Fruit fly (Drosophila melanogaster) whole organism, adult: ENCODE data around the gene MED30.

Experiments
- CG12768 ChIP-seq: fragments of 200-800 bp; sonication (Bioruptor generic); optimal IDR thresholded peaks from 2 replicates; lab custom pipeline; 2017; ENCODE audit warnings: missing biosample characterization, missing genetic modification characterization, mild to moderate bottlenecking, moderate library complexity, missing genetic modification reagents
- CG7101 ChIP-seq: fragments of 200-800 bp; sonication (Bioruptor generic); optimal IDR thresholded peaks from 2 replicates; lab custom pipeline; 2018; ENCODE audit warnings: missing biosample characterization, mild to moderate bottlenecking, missing genetic modification characterization, moderate library complexity
- Clk ChIP-seq: fragments of 200-800 bp; sonication (Bioruptor generic); optimal IDR thresholded peaks from 2 replicates; lab custom pipeline; 2017; ENCODE audit warnings: missing biosample characterization, missing genetic modification characterization
- Crg-1 ChIP-seq: fragments of 200-800 bp; sonication (Bioruptor generic); optimal IDR thresholded peaks from 2 replicates; lab custom pipeline; 2016; ENCODE audit warnings: missing biosample characterization, missing genetic modification characterization
- Hr96 ChIP-seq: fragments of 200-800 bp; sonication (Bioruptor generic); optimal IDR thresholded peaks from 2 replicates; lab custom pipeline; 2016; ENCODE audit warnings: missing biosample characterization, missing genetic modification characterization
- bab1 ChIP-seq: fragments of 200-800 bp; sonication (Bioruptor generic); optimal IDR thresholded peaks from 3 replicates; lab custom pipeline; 2019; ENCODE audit warnings: missing biosample characterization, mild to moderate bottlenecking, missing genetic modification characterization, moderate library complexity
- kay ChIP-seq: fragments of 200-800 bp; sonication (Bioruptor generic); peaks from one replicate; lab custom pipeline; 2016; ENCODE audit warnings: missing biosample characterization, missing genetic modification characterization, borderline replicate concordance
- ovo ChIP-seq: fragments of 200-800 bp; sonication (Bioruptor generic); optimal IDR thresholded peaks from 2 replicates; lab custom pipeline; 2016; ENCODE audit warnings: missing biosample characterization, missing genetic modification characterization
- tj ChIP-seq: fragments of 200-800 bp; sonication (Bioruptor generic); optimal IDR thresholded peaks from 3 replicates; lab custom pipeline; 2017; ENCODE audit warnings: missing biosample characterization, mild to moderate bottlenecking, missing genetic modification characterization, moderate library complexity

- TF ChIP-seq Clk (GFP tag; lab: Kevin White, UChicago) (no peak), tj (GFP tag; lab: Kevin White, UChicago) (no peak), ovo (GFP tag; lab: Kevin White, UChicago) (no peak), Hr96 (GFP tag; lab: Kevin White, UChicago) (no peak), Crg-1 (no peak), CG12768 (GFP tag; lab: Kevin White, UChicago) (no peak), bab1 (GFP tag; lab: Kevin White, UChicago) (no peak), CG7101 (tag; lab: Kevin White, UChicago) (no peak), kay (GFP tag; lab: Kevin White, UChicago) (peak; percentile 42)
These were observed 36.0 kb downstream of the MED30 start for dm6 chr3L:617926-618325.
